Fruit fly (Drosophila melanogaster): ENCODE measurements around the gene alpha-Man-Ib.

Gene alpha-Man-Ib

dm6 chr3R:29116167-29116725 is 3.6 kb upstream of the alpha-Man-Ib start, which contains the start of gene Atg14:
Gene Atg14, plus strand, starts transcription at chr3R:29116391.
- TF ChIP-seq EcR (GFP tag; optimal IDR thresholded peaks at IDR 0.05) (peak; percentile 6), CG10348 (GFP tag; IDR thresholded peaks at IDR 0.05) (no peak), Snoo (tag; optimal IDR thresholded peaks at IDR 0.05) (peak; percentile 2), Pif1B (GFP tag; optimal IDR thresholded peaks at IDR 0.05) (no peak)

- TF ChIP-seq CG9948 (tag; optimal IDR thresholded peaks at IDR 0.05), result no peak
These were observed 770 bp upstream of the alpha-Man-Ib start for dm6 chr3R:29113392-29113791.

- TF ChIP-seq CG8159 (tag; optimal IDR thresholded peaks at IDR 0.05), result no peak
- TF ChIP-seq gl (tag; optimal IDR thresholded peaks at IDR 0.05), result no peak
- no peak for TF ChIP-seq Pif1B (GFP tag; optimal IDR thresholded peaks at IDR 0.05)
- TF ChIP-seq fd96Ca (GFP tag; IDR thresholded peaks at IDR 0.05), result no peak
- no peak for TF ChIP-seq CG17806 (tag; optimal IDR thresholded peaks at IDR 0.05)
- no peak for TF ChIP-seq CG8301 (tag; optimal IDR thresholded peaks at IDR 0.05)
- no peak for TF ChIP-seq D1 (tag; optimal IDR thresholded peaks at IDR 0.05)
- TF ChIP-seq CG12605 (GFP tag; IDR thresholded peaks at IDR 0.05), result no peak
- no peak for TF ChIP-seq CG34367 (tag; optimal IDR thresholded peaks at IDR 0.05)
- no peak for TF ChIP-seq EcR (GFP tag; optimal IDR thresholded peaks at IDR 0.05)
- TF ChIP-seq CG4496 (GFP tag; IDR thresholded peaks at IDR 0.05), result no peak
- TF ChIP-seq CG13204 (GFP tag; optimal IDR thresholded peaks at IDR 0.05), result no peak
- no peak for TF ChIP-seq CG14655 (GFP tag; optimal IDR thresholded peaks at IDR 0.05)
- no peak for TF ChIP-seq CG9948 (tag; optimal IDR thresholded peaks at IDR 0.05)
These were observed 827 bp downstream of the alpha-Man-Ib start for dm6 chr3R:29111795-29112194.

dm6 chr3R:29103227-29103626 is 9.4 kb downstream of the alpha-Man-Ib start:
- TF ChIP-seq CG13204 (GFP tag; optimal IDR thresholded peaks at IDR 0.05), result no peak
- no peak for TF ChIP-seq CG4496 (GFP tag; IDR thresholded peaks at IDR 0.05)
- TF ChIP-seq CG17806 (tag; optimal IDR thresholded peaks at IDR 0.05), result no peak

dm6 chr3R:29098022-29098421 is 14.6 kb downstream of the alpha-Man-Ib start:
- TF ChIP-seq CG9948 (tag; optimal IDR thresholded peaks at IDR 0.05) (no peak), rn (GFP tag; IDR thresholded peaks at IDR 0.05) (no peak), Pif1B (GFP tag; optimal IDR thresholded peaks at IDR 0.05) (no peak), CG32121 (GFP tag; IDR thresholded peaks at IDR 0.05) (no peak), EcR (GFP tag; optimal IDR thresholded peaks at IDR 0.05) (no peak), CG13204 (GFP tag; optimal IDR thresholded peaks at IDR 0.05) (no peak), CG17806 (tag; optimal IDR thresholded peaks at IDR 0.05) (no peak), Pif1A (GFP tag; optimal IDR thresholded peaks at IDR 0.05) (no peak), CG8301 (tag; optimal IDR thresholded peaks at IDR 0.05) (no peak), Ets98B (GFP tag; IDR thresholded peaks at IDR 0.05) (no peak), CG15710 (tag; optimal IDR thresholded peaks at IDR 0.05) (no peak), Snoo (tag; optimal IDR thresholded peaks at IDR 0.05) (no peak), D1 (tag; optimal IDR thresholded peaks at IDR 0.05) (no peak), CG14655 (GFP tag; optimal IDR thresholded peaks at IDR 0.05) (no peak), CG34367 (tag; optimal IDR thresholded peaks at IDR 0.05) (no peak), fd96Ca (GFP tag; IDR thresholded peaks at IDR 0.05) (no peak), CG10348 (GFP tag; IDR thresholded peaks at IDR 0.05) (no peak), CG4496 (GFP tag; IDR thresholded peaks at IDR 0.05) (no peak)

- TF ChIP-seq CG14655 (GFP tag; optimal IDR thresholded peaks at IDR 0.05), result no peak
- peak; percentile 90 for TF ChIP-seq CG15710 (tag; optimal IDR thresholded peaks at IDR 0.05)
- no peak for TF ChIP-seq Pif1A (GFP tag; optimal IDR thresholded peaks at IDR 0.05)
- peak; percentile 71 for TF ChIP-seq gl (tag; optimal IDR thresholded peaks at IDR 0.05)
- TF ChIP-seq CG32121 (GFP tag; IDR thresholded peaks at IDR 0.05), result no peak
- TF ChIP-seq CG8159 (tag; optimal IDR thresholded peaks at IDR 0.05), result peak; percentile 87
- TF ChIP-seq Pif1B (GFP tag; optimal IDR thresholded peaks at IDR 0.05), result no peak
- no peak for TF ChIP-seq Snoo (tag; optimal IDR thresholded peaks at IDR 0.05)
- peak; percentile 78 for TF ChIP-seq CG9948 (tag; optimal IDR thresholded peaks at IDR 0.05)
- peak; percentile 83 for TF ChIP-seq CG17806 (tag; optimal IDR thresholded peaks at IDR 0.05)
- peak; percentile 34; the same call in 1 of the 2 replicates for TF ChIP-seq CG12605 (GFP tag; IDR thresholded peaks at IDR 0.05)
- no peak for TF ChIP-seq CG10348 (GFP tag; IDR thresholded peaks at IDR 0.05)
- 0 out of 2 replicates have a peak, but pooled peaks have one; percentile 23 for TF ChIP-seq rn (GFP tag; IDR thresholded peaks at IDR 0.05)
- no peak for TF ChIP-seq EcR (GFP tag; optimal IDR thresholded peaks at IDR 0.05)
- TF ChIP-seq fd96Ca (GFP tag; IDR thresholded peaks at IDR 0.05), result 0 out of 3 replicates have a peak, but pooled peaks have one; percentile 39
- peak; percentile 75 for TF ChIP-seq CG4496 (GFP tag; IDR thresholded peaks at IDR 0.05)
- TF ChIP-seq D1 (tag; optimal IDR thresholded peaks at IDR 0.05), result no peak
- no peak for TF ChIP-seq CG13204 (GFP tag; optimal IDR thresholded peaks at IDR 0.05)
- peak; percentile 48 for TF ChIP-seq Ets98B (GFP tag; IDR thresholded peaks at IDR 0.05)
- no peak for TF ChIP-seq CG8301 (tag; optimal IDR thresholded peaks at IDR 0.05)
- peak; percentile 86 for TF ChIP-seq CG34367 (tag; optimal IDR thresholded peaks at IDR 0.05)
These were observed 16.6 kb downstream of the alpha-Man-Ib start for dm6 chr3R:29096009-29096443.

dm6 chr3R:29095525-29095924 is 17.1 kb downstream of the alpha-Man-Ib start:
- TF ChIP-seq CG13204 (GFP tag; optimal IDR thresholded peaks at IDR 0.05), result peak; percentile 42
- TF ChIP-seq CG4496 (GFP tag; IDR thresholded peaks at IDR 0.05), result peak; percentile 19; the same call in 1 of the 3 replicates
- TF ChIP-seq Pif1B (GFP tag; optimal IDR thresholded peaks at IDR 0.05), result no peak
- peak; percentile 51 for TF ChIP-seq EcR (GFP tag; optimal IDR thresholded peaks at IDR 0.05)

Measured in whole organism, pupa.